Fruit fly (Drosophila melanogaster) whole organism, prepupa: Measurements from ENCODE around the gene CG34325.

Experiments
- Blimp-1 ChIP-seq: fragments of 200-800 bp; sonication (Bioruptor generic); optimal IDR thresholded peaks from 3 replicates; lab custom pipeline; 2017; ENCODE audit warnings: missing biosample characterization, missing genetic modification characterization, mild to moderate bottlenecking, moderate library complexity, missing genetic modification reagents
- CG10631 ChIP-seq: fragments of 200-800 bp; sonication (Bioruptor generic); optimal IDR thresholded peaks from 2 replicates; lab custom pipeline; 2016; ENCODE audit warnings: missing biosample characterization, missing genetic modification characterization
- CG11762 ChIP-seq: fragments of 200-800 bp; sonication (Bioruptor generic); optimal IDR thresholded peaks from 3 replicates; lab custom pipeline; 2016; ENCODE audit warnings: missing biosample characterization, missing genetic modification characterization; ENCODE audit not compliant: insufficient read depth
- CG1621 ChIP-seq: fragments of 200-800 bp; sonication (Bioruptor generic); optimal IDR thresholded peaks from 3 replicates; lab custom pipeline; 2018; ENCODE audit warnings: missing biosample characterization, mild to moderate bottlenecking, missing genetic modification characterization
- CG3032 ChIP-seq: fragments of 200-800 bp; optimal IDR thresholded peaks from 2 replicates; lab custom pipeline; 2019; ENCODE audit warnings: missing biosample characterization, mild to moderate bottlenecking, missing genetic modification characterization, moderate library complexity
- CG32006 ChIP-seq: fragments of 200-800 bp; sonication (Bioruptor generic); optimal IDR thresholded peaks from 3 replicates; lab custom pipeline; 2017; ENCODE audit warnings: missing biosample characterization, mild to moderate bottlenecking, missing genetic modification characterization
- CG34406 ChIP-seq: fragments of 200-800 bp; sonication (Bioruptor generic); optimal IDR thresholded peaks from 3 replicates; lab custom pipeline; 2016; ENCODE audit warnings: missing biosample characterization, missing genetic modification characterization
- CG4318 ChIP-seq: fragments of 200-800 bp; sonication (Bioruptor generic); optimal IDR thresholded peaks from 3 replicates; lab custom pipeline; 2017; ENCODE audit warnings: missing biosample characterization, mild to moderate bottlenecking, missing genetic modification characterization
- CG6163 ChIP-seq: fragments of 200-800 bp; sonication (Bioruptor generic); IDR thresholded peaks from 3 replicates; pipeline ENCODE4 v1.3.6; 2022; ENCODE audit warnings: missing biosample characterization, missing genetic modification characterization
- CG6276 ChIP-seq: fragments of 200-800 bp; sonication (Bioruptor generic); optimal IDR thresholded peaks from 2 replicates; lab custom pipeline; 2017; ENCODE audit warnings: missing biosample characterization, mild to moderate bottlenecking, missing genetic modification characterization
- CG6808 ChIP-seq: fragments of 200-800 bp; sonication (Bioruptor generic); optimal IDR thresholded peaks from 3 replicates; lab custom pipeline; 2017; ENCODE audit warnings: missing biosample characterization, missing genetic modification characterization, mild to moderate bottlenecking, moderate library complexity, missing genetic modification reagents
- CG6854 ChIP-seq: fragments of 200-800 bp; sonication (Bioruptor generic); optimal IDR thresholded peaks from 2 replicates; lab custom pipeline; 2017; ENCODE audit warnings: missing biosample characterization, mild to moderate bottlenecking, missing genetic modification characterization
- CG7368 ChIP-seq: fragments of 200-800 bp; sonication (Bioruptor generic); optimal IDR thresholded peaks from 3 replicates; lab custom pipeline; 2016; ENCODE audit warnings: missing biosample characterization, missing genetic modification characterization
- CG8119 ChIP-seq: fragments of 200-800 bp; sonication (Bioruptor generic); IDR thresholded peaks from 3 replicates; pipeline ENCODE4 v1.3.6; 2022; ENCODE audit warnings: missing biosample characterization, missing genetic modification characterization
- CG8319 ChIP-seq: fragments of 200-800 bp; sonication (Bioruptor generic); optimal IDR thresholded peaks from 3 replicates; lab custom pipeline; 2016; ENCODE audit warnings: missing biosample characterization, missing genetic modification characterization
- CG8632 ChIP-seq: fragments of 200-800 bp; sonication (Bioruptor generic); optimal IDR thresholded peaks from 3 replicates; lab custom pipeline; 2016; ENCODE audit warnings: missing biosample characterization, missing genetic modification characterization
- CG9139 ChIP-seq: fragments of 200-800 bp; sonication (Bioruptor generic); optimal IDR thresholded peaks from 3 replicates; lab custom pipeline; 2017; ENCODE audit warnings: missing biosample characterization, mild to moderate bottlenecking, missing genetic modification characterization
- Eip75B ChIP-seq: fragments of 200-800 bp; sonication (Bioruptor generic); optimal IDR thresholded peaks from 3 replicates; lab custom pipeline; 2016; ENCODE audit warnings: missing biosample characterization, missing genetic modification characterization
- Eip93F ChIP-seq: fragments of 200-800 bp; sonication (Bioruptor generic); optimal IDR thresholded peaks from 2 replicates; lab custom pipeline; 2016; ENCODE audit warnings: missing biosample characterization, mild to moderate bottlenecking, missing genetic modification characterization
- Gug ChIP-seq: fragments of 200-800 bp; sonication (Bioruptor generic); IDR thresholded peaks from 2 replicates; pipeline ENCODE4 v1.3.6; 2022; ENCODE audit warnings: missing biosample characterization, missing genetic modification characterization
- Hr38 ChIP-seq: sonication (Bioruptor generic); optimal IDR thresholded peaks from 2 replicates; lab custom pipeline; 2016; ENCODE audit warnings: missing biosample characterization, missing genetic modification characterization
- Hr39 ChIP-seq: fragments of 200-800 bp; sonication (Bioruptor generic); optimal IDR thresholded peaks from 2 replicates; lab custom pipeline; 2016; ENCODE audit warnings: missing biosample characterization, missing genetic modification characterization
- Hr4 ChIP-seq: fragments of 200-800 bp; sonication (Bioruptor generic); optimal IDR thresholded peaks from 3 replicates; lab custom pipeline; 2016; ENCODE audit warnings: missing biosample characterization, missing genetic modification characterization
- Lpt ChIP-seq: fragments of 200-800 bp; sonication (Bioruptor generic); optimal IDR thresholded peaks from 3 replicates; lab custom pipeline; 2016; ENCODE audit warnings: missing biosample characterization, missing genetic modification characterization
- Smox ChIP-seq: fragments of 200-800 bp; sonication (Bioruptor generic); optimal IDR thresholded peaks from 3 replicates; lab custom pipeline; 2016; ENCODE audit warnings: missing biosample characterization, missing genetic modification characterization
- Sox15 ChIP-seq: fragments of 200-800 bp; sonication (Bioruptor generic); optimal IDR thresholded peaks from 3 replicates; lab custom pipeline; 2016; ENCODE audit warnings: missing biosample characterization, missing genetic modification characterization
- achi ChIP-seq: fragments of 200-800 bp; sonication (Bioruptor generic); optimal IDR thresholded peaks from 3 replicates; lab custom pipeline; 2016; ENCODE audit warnings: missing biosample characterization, missing genetic modification characterization
- cyc ChIP-seq: fragments of 200-800 bp; sonication (Bioruptor generic); optimal IDR thresholded peaks from 3 replicates; lab custom pipeline; 2016; ENCODE audit warnings: missing biosample characterization, missing genetic modification characterization
- dac ChIP-seq: fragments of 200-800 bp; sonication (Bioruptor generic); optimal IDR thresholded peaks from 2 replicates; lab custom pipeline; 2017; ENCODE audit warnings: missing biosample characterization, mild to moderate bottlenecking, missing genetic modification characterization
- dsx ChIP-seq: fragments of 200-800 bp; optimal IDR thresholded peaks from 3 replicates; lab custom pipeline; 2019; ENCODE audit warnings: missing biosample characterization, mild to moderate bottlenecking, missing genetic modification characterization, moderate library complexity; ENCODE audit not compliant: poor library complexity, severe bottlenecking
- eg ChIP-seq: fragments of 200-800 bp; sonication (Bioruptor generic); IDR thresholded peaks from 3 replicates; pipeline ENCODE4 v1.3.6; 2022; ENCODE audit warnings: missing biosample characterization, missing genetic modification characterization
- esn ChIP-seq: fragments of 200-800 bp; sonication (Bioruptor generic); optimal IDR thresholded peaks from 2 replicates; lab custom pipeline; 2016; ENCODE audit warnings: missing biosample characterization, mild to moderate bottlenecking, missing genetic modification characterization, moderate library complexity
- fd85E ChIP-seq: fragments of 200-800 bp; sonication (Bioruptor generic); optimal IDR thresholded peaks from 3 replicates; lab custom pipeline; 2016; ENCODE audit warnings: missing biosample characterization, missing genetic modification characterization
- fkh ChIP-seq: fragments of 200-800 bp; sonication (Bioruptor generic); optimal IDR thresholded peaks from 3 replicates; lab custom pipeline; 2017; ENCODE audit warnings: missing biosample characterization, mild to moderate bottlenecking, missing genetic modification characterization, moderate library complexity
- lz ChIP-seq: fragments of 200-800 bp; sonication (Bioruptor generic); optimal IDR thresholded peaks from 3 replicates; lab custom pipeline; 2016; ENCODE audit warnings: missing biosample characterization, missing genetic modification characterization
- net ChIP-seq: fragments of 200-800 bp; sonication (Bioruptor generic); optimal IDR thresholded peaks from 3 replicates; lab custom pipeline; 2016; ENCODE audit warnings: missing biosample characterization, missing genetic modification characterization
- salr ChIP-seq, 2 experiments: fragments of 200-800 bp; sonication (Bioruptor generic); optimal IDR thresholded peaks; 3 replicates each; lab custom pipeline; 2016 to 2018; ENCODE audit warnings: missing biosample characterization in 2 of 2, missing genetic modification characterization in 2 of 2, mild to moderate bottlenecking in 1 of 2
- svp ChIP-seq: fragments of 200-800 bp; sonication (Bioruptor generic); peaks from one replicate; lab custom pipeline; 2016; ENCODE audit warnings: missing biosample characterization, missing genetic modification characterization
- topi ChIP-seq: fragments of 200-800 bp; sonication (Bioruptor generic); optimal IDR thresholded peaks from 3 replicates; lab custom pipeline; 2016; ENCODE audit warnings: missing biosample characterization, missing genetic modification characterization
- vri ChIP-seq: fragments of 200-800 bp; sonication (Bioruptor generic); optimal IDR thresholded peaks from 3 replicates; lab custom pipeline; 2016; ENCODE audit warnings: missing biosample characterization, mild to moderate bottlenecking, missing genetic modification characterization

CG34325 gene

DNA sequence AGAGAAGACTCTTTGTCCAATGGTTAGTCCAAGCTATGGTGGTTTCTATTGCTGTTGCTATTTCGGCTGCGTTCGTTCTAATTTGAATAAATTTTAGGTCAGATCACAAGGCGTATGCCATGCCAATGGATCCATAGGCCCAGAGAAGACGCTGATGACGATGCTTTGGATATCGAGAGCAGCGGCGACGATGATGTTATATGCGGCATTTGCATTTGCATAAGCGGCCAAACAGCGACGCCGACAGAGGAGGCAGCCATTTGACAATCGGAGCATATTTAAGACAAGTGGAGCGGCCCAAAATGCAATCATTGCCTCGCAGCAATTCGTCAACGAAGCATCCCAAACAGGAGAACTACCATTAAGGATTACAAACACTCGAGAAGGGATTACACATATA, 13.4 kb upstream of the CG34325 start, which contains the start of gene TwdlY:
Gene TwdlY (plus strand): TSS at position 301 of the 400 bp plus-strand sequence.
- TF ChIP-seq CG3032 (tag; lab: Kevin White, UChicago) = no peak
- TF ChIP-seq CG7368 = no peak
- TF ChIP-seq Eip93F = no peak
- no peak for TF ChIP-seq net (GFP tag; lab: Kevin White, UChicago)
- no peak for TF ChIP-seq Lpt (GFP tag; lab: Kevin White, UChicago)
- TF ChIP-seq svp (GFP tag; lab: Kevin White, UChicago) = no peak
- no peak for TF ChIP-seq CG11762 (GFP tag; lab: Kevin White, UChicago)
- no peak for TF ChIP-seq CG10631
- no peak for TF ChIP-seq CG6854 (GFP tag; lab: Kevin White, UChicago)
- no peak for TF ChIP-seq CG8632 (GFP tag; lab: Kevin White, UChicago)
- TF ChIP-seq CG8319 (GFP tag; lab: Kevin White, UChicago) = no peak
- no peak for TF ChIP-seq CG6163 (GFP tag; lab: Robert Waterston, UW)
- TF ChIP-seq lz (GFP tag; lab: Kevin White, UChicago) = no peak
- no peak for TF ChIP-seq Sox15 (GFP tag; lab: Kevin White, UChicago)
- TF ChIP-seq Blimp-1 (GFP tag; lab: Kevin White, UChicago) = no peak

- TF ChIP-seq CG8119 (GFP tag; lab: Robert Waterston, UW) (no peak), CG6854 (GFP tag; lab: Kevin White, UChicago) (no peak)
These were observed 12.0 kb upstream of the CG34325 start for dm6 chrX:16733244-16733643.

DNA sequence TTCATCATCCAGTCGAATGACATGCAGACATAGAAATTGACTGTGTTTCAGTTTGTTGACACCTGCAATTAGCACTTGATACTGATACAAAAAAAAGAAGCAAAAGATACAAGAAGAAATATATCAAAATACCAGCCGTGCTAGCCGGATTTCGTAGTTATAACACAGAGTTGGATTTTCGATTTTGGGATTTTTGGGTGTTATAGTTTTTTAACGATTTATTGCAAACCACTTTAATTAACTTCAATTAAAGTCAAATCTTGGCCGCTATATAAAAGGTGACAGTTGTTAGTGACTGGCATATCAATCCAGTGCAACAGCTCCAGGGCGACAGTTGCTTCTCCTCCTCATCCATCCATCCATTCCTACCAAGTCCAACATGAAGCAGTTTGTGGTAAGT, 9.6 kb upstream of the CG34325 start, which contains the start of gene TwdlX:
Gene TwdlX (plus strand): TSS at position 301 of the 400 bp plus-strand sequence.
- TF ChIP-seq Blimp-1 (GFP tag; lab: Kevin White, UChicago) = no peak
- TF ChIP-seq vri (GFP tag; lab: Kevin White, UChicago) = no peak
- no peak for TF ChIP-seq Gug
- no peak for TF ChIP-seq CG6276 (GFP tag; lab: Kevin White, UChicago)
- TF ChIP-seq CG11762 (GFP tag; lab: Kevin White, UChicago) = no peak
- no peak for TF ChIP-seq CG8119 (GFP tag; lab: Robert Waterston, UW)
- no peak for TF ChIP-seq Sox15 (GFP tag; lab: Kevin White, UChicago)
- no peak for TF ChIP-seq dac (GFP tag; lab: Kevin White, UChicago)
- TF ChIP-seq CG6808 = no peak
- TF ChIP-seq cyc = no peak
- no peak for TF ChIP-seq Hr4 (GFP tag; lab: Kevin White, UChicago)
- TF ChIP-seq Hr39 = no peak
- no peak for TF ChIP-seq topi (GFP tag; lab: Kevin White, UChicago)
- TF ChIP-seq Eip93F = no peak
- TF ChIP-seq lz (GFP tag; lab: Kevin White, UChicago) = no peak
- TF ChIP-seq achi = no peak
- no peak for TF ChIP-seq Eip75B (GFP tag; lab: Kevin White, UChicago)

- peak; percentile 13 for TF ChIP-seq fkh
- no peak for TF ChIP-seq fd85E (GFP tag; lab: Kevin White, UChicago)
These were observed 3.3 kb upstream of the CG34325 start for dm6 chrX:16724544-16724943.

- TF ChIP-seq CG9139 (GFP tag; lab: Kevin White, UChicago) (peak; percentile 87), CG8319 (GFP tag; lab: Kevin White, UChicago) (peak; percentile 13), CG34406 (GFP tag; lab: Kevin White, UChicago) (peak; percentile 47), salr (GFP tag; optimal IDR thresholded peaks at IDR 0.05; lab: Kevin White, UChicago) (peak; percentile 36 to 56), esn (GFP tag; lab: Kevin White, UChicago) (peak; percentile 78), dsx (GFP tag; lab: Kevin White, UChicago) (no peak), lz (GFP tag; lab: Kevin White, UChicago) (peak; percentile 83), fkh (peak; percentile 26), CG10631 (peak; percentile 56), svp (GFP tag; lab: Kevin White, UChicago) (peak; percentile 72), Hr38 (GFP tag; lab: Kevin White, UChicago) (no peak), CG8119 (GFP tag; lab: Robert Waterston, UW) (peak; percentile 85), CG6276 (GFP tag; lab: Kevin White, UChicago) (peak; percentile 66), CG1621 (tag; lab: Kevin White, UChicago) (peak; percentile 69), Smox (peak; percentile 75), CG4318 (peak; percentile 68), eg (peak; percentile 72), CG32006 (GFP tag; lab: Kevin White, UChicago) (peak; percentile 82), Hr39 (peak; percentile 69), dac (GFP tag; lab: Kevin White, UChicago) (peak; percentile 55)
These were observed 2.3 kb upstream of the CG34325 start for dm6 chrX:16723203-16724173.
